Fruit fly (Drosophila melanogaster) whole organism, embryonic: ENCODE results near the gene CG31265.

ENCODE experiments used
- Aef1 ChIP-seq: fragments of 200-800 bp; sonication (Bioruptor generic); IDR thresholded peaks from 3 replicates; pipeline ENCODE4 v1.3.6; 2022; ENCODE audit warnings: missing biosample characterization, missing genetic modification characterization
- CG10565 ChIP-seq: fragments of 200-800 bp; sonication (Bioruptor generic); optimal IDR thresholded peaks from 3 replicates; lab custom pipeline; 2016; ENCODE audit warnings: missing biosample characterization, mild to moderate bottlenecking, missing genetic modification characterization
- CG11085 ChIP-seq: fragments of 200-800 bp; sonication (Bioruptor generic); IDR thresholded peaks from 2 replicates; pipeline ENCODE4 v1.3.6; 2022; ENCODE audit warnings: missing biosample characterization, missing genetic modification characterization
- CG11398 ChIP-seq: fragments of 200-800 bp; sonication (Bioruptor generic); optimal IDR thresholded peaks from 2 replicates; lab custom pipeline; 2016; ENCODE audit warnings: missing biosample characterization, missing genetic modification characterization
- CG12219 ChIP-seq: fragments of 200-800 bp; sonication (Bioruptor generic); optimal IDR thresholded peaks from 3 replicates; lab custom pipeline; 2018; ENCODE audit warnings: missing biosample characterization, mild to moderate bottlenecking, missing genetic modification characterization
- CG12744 ChIP-seq: fragments of 200-800 bp; sonication (Bioruptor generic); optimal IDR thresholded peaks from 2 replicates; lab custom pipeline; 2016; ENCODE audit warnings: missing biosample characterization, missing genetic modification characterization
- CG13894 ChIP-seq: fragments of 200-800 bp; sonication (Bioruptor generic); optimal IDR thresholded peaks from 3 replicates; lab custom pipeline; 2018; ENCODE audit warnings: missing biosample characterization, mild to moderate bottlenecking, missing genetic modification characterization, moderate library complexity
- CG14710 ChIP-seq: fragments of 200-800 bp; sonication (Bioruptor generic); optimal IDR thresholded peaks from 3 replicates; lab custom pipeline; 2019; ENCODE audit warnings: missing biosample characterization, mild to moderate bottlenecking, missing genetic modification characterization, moderate library complexity
- CG17612 ChIP-seq: fragments of 200-800 bp; sonication (Bioruptor generic); IDR thresholded peaks from 2 replicates; pipeline ENCODE4 v1.3.6; 2022; ENCODE audit warnings: missing biosample characterization, missing genetic modification characterization
- CG18262 ChIP-seq: fragments of 200-800 bp; optimal IDR thresholded peaks from 3 replicates; lab custom pipeline; 2019; ENCODE audit warnings: missing biosample characterization, mild to moderate bottlenecking, missing genetic modification characterization, moderate library complexity
- CG30431 ChIP-seq: fragments of 200-800 bp; sonication (Bioruptor generic); optimal IDR thresholded peaks from 2 replicates; lab custom pipeline; 2017; ENCODE audit warnings: missing biosample characterization, missing genetic modification characterization
- CG32772 ChIP-seq: fragments of 200-800 bp; sonication (Bioruptor generic); IDR thresholded peaks from 2 replicates; pipeline ENCODE4 v1.3.6; 2022; ENCODE audit warnings: missing biosample characterization, missing genetic modification characterization
- CG3726 ChIP-seq: fragments of 200-800 bp; sonication (Bioruptor generic); IDR thresholded peaks from 3 replicates; pipeline ENCODE4, ENCODE4 v1.3.6; 2022; ENCODE audit warnings: missing biosample characterization, missing genetic modification characterization
- CG5245 ChIP-seq: fragments of 200-800 bp; sonication (Bioruptor generic); optimal IDR thresholded peaks from 3 replicates; lab custom pipeline; 2016; ENCODE audit warnings: missing biosample characterization, missing genetic modification characterization
- CG8359 ChIP-seq: fragments of 200-800 bp; sonication (Bioruptor generic); optimal IDR thresholded peaks from 2 replicates; lab custom pipeline; 2017; ENCODE audit warnings: missing biosample characterization, mild to moderate bottlenecking, missing genetic modification characterization, borderline replicate concordance
- CG9215 ChIP-seq: fragments of 200-800 bp; sonication (Bioruptor generic); IDR thresholded peaks from 2 replicates; pipeline ENCODE4 v1.3.6; 2022; ENCODE audit warnings: missing biosample characterization, missing genetic modification characterization
- CG9817 ChIP-seq: fragments of 200-800 bp; sonication (Bioruptor generic); optimal IDR thresholded peaks from 2 replicates; lab custom pipeline; 2018; ENCODE audit warnings: missing biosample characterization, mild to moderate bottlenecking, missing genetic modification characterization, moderate library complexity
- CkIIα-i1 ChIP-seq: fragments of 200-800 bp; sonication (Bioruptor generic); IDR thresholded peaks from 2 replicates; pipeline ENCODE4 v1.3.6; 2022; ENCODE audit warnings: missing biosample characterization, missing genetic modification characterization
- Dfd ChIP-seq, 2 experiments: fragments of >200 bp; optimal IDR thresholded peaks; 2 replicates each; lab custom pipeline; 2017; ENCODE audit warnings: missing biosample characterization in 2 of 2, missing genetic modification characterization in 2 of 2
- Dip3 ChIP-seq: fragments of 200-800 bp; sonication (Bioruptor generic); optimal IDR thresholded peaks from 3 replicates; lab custom pipeline; 2016; ENCODE audit warnings: missing biosample characterization, missing genetic modification characterization
- Dll ChIP-seq: fragments of 200-800 bp; sonication (Bioruptor generic); IDR thresholded peaks from 4 replicates; pipeline ENCODE4 v1.3.6; 2022; ENCODE audit warnings: missing biosample characterization, missing genetic modification characterization; ENCODE audit not compliant: partially characterized antibody
- Dp ChIP-seq: fragments of 200-800 bp; sonication (Bioruptor generic); optimal IDR thresholded peaks from 2 replicates; lab custom pipeline; 2018; ENCODE audit warnings: missing biosample characterization, mild to moderate bottlenecking, missing genetic modification characterization, moderate library complexity
- Eip74EF ChIP-seq, 2 experiments: fragments of 200-800 bp in 1 of 2; fragments of >200 bp in 1 of 2; sonication (Bioruptor generic) in 1 of 2; optimal IDR thresholded peaks; 2 replicates each; lab custom pipeline; 2017 to 2019; ENCODE audit warnings: missing biosample characterization in 2 of 2, missing genetic modification characterization in 2 of 2, mild to moderate bottlenecking in 1 of 2, moderate library complexity in 1 of 2
- Fer2 ChIP-seq: fragments of 200-800 bp; sonication (Bioruptor generic); optimal IDR thresholded peaks from 2 replicates; lab custom pipeline; 2018; ENCODE audit warnings: missing biosample characterization, mild to moderate bottlenecking, missing genetic modification characterization, moderate library complexity
- Hr51 ChIP-seq, 2 experiments: fragments of 200-800 bp; sonication (Bioruptor generic); optimal IDR thresholded peaks; 2 replicates in 1 of 2; 3 replicates in 1 of 2; lab custom pipeline; 2016 to 2018; ENCODE audit warnings: missing biosample characterization in 2 of 2, missing genetic modification characterization in 2 of 2, mild to moderate bottlenecking in 1 of 2, moderate library complexity in 1 of 2
- Lpt ChIP-seq: fragments of >200 bp; optimal IDR thresholded peaks from 2 replicates; lab custom pipeline; 2018; ENCODE audit warnings: missing biosample characterization, missing genetic modification characterization
- Meics ChIP-seq: fragments of 200-800 bp; sonication (Bioruptor generic); optimal IDR thresholded peaks from 2 replicates; lab custom pipeline; 2017; ENCODE audit warnings: missing biosample characterization, mild to moderate bottlenecking, missing genetic modification characterization
- Opbp ChIP-seq: fragments of 200-800 bp; sonication (Bioruptor generic); IDR thresholded peaks from 3 replicates; pipeline ENCODE4 v1.3.6; 2022; ENCODE audit warnings: missing biosample characterization, missing genetic modification characterization; ENCODE audit not compliant: partially characterized antibody
- Stat92E ChIP-seq, 3 experiments: fragments of >200 bp in 2 of 3; fragments of 200-800 bp in 1 of 3; sonication (Bioruptor generic) in 1 of 3; optimal IDR thresholded peaks; 2 replicates each; lab custom pipeline; 2017 to 2019; ENCODE audit warnings: missing biosample characterization in 3 of 3, missing genetic modification characterization in 3 of 3, mild to moderate bottlenecking in 1 of 3, moderate library complexity in 1 of 3
- bcd ChIP-seq: fragments of 200-800 bp; sonication (Bioruptor generic); optimal IDR thresholded peaks from 2 replicates; lab custom pipeline; 2017; ENCODE audit warnings: missing biosample characterization, mild to moderate bottlenecking, missing genetic modification characterization
- br ChIP-seq: fragments of >200 bp; optimal IDR thresholded peaks from 2 replicates; lab custom pipeline; 2017
- cg ChIP-seq: fragments of 200-800 bp; sonication (Bioruptor generic); optimal IDR thresholded peaks from 3 replicates; lab custom pipeline; 2019; ENCODE audit warnings: missing biosample characterization, mild to moderate bottlenecking, missing genetic modification characterization, moderate library complexity
- chif ChIP-seq, 2 experiments: fragments of 200-800 bp; sonication (Bioruptor generic); optimal IDR thresholded peaks; 3 replicates each; lab custom pipeline; 2016; ENCODE audit warnings: missing biosample characterization in 2 of 2, missing genetic modification characterization in 2 of 2
- cwo ChIP-seq: fragments of 200-800 bp; sonication (Bioruptor generic); optimal IDR thresholded peaks from 3 replicates; lab custom pipeline; 2017; ENCODE audit warnings: missing biosample characterization, missing genetic modification characterization, mild to moderate bottlenecking, moderate library complexity, missing genetic modification reagents
- ems ChIP-seq: fragments of 200-800 bp; sonication (Bioruptor generic); optimal IDR thresholded peaks from 3 replicates; lab custom pipeline; 2016; ENCODE audit warnings: missing biosample characterization, missing genetic modification characterization
- exex ChIP-seq: fragments of 200-800 bp; sonication (Bioruptor generic); optimal IDR thresholded peaks from 4 replicates; lab custom pipeline; 2018; ENCODE audit warnings: missing biosample characterization, mild to moderate bottlenecking, missing genetic modification characterization, moderate library complexity
- fd102C ChIP-seq: fragments of 200-800 bp; sonication (Bioruptor generic); optimal IDR thresholded peaks from 2 replicates; lab custom pipeline; 2018; ENCODE audit warnings: missing biosample characterization, mild to moderate bottlenecking, missing genetic modification characterization, moderate library complexity
- hth ChIP-seq: fragments of >200 bp; optimal IDR thresholded peaks from 2 replicates; lab custom pipeline; 2017; ENCODE audit warnings: inconsistent platforms
- knrl ChIP-seq: fragments of 200-800 bp; sonication (Bioruptor generic); IDR thresholded peaks from 3 replicates; pipeline ENCODE4 v1.3.6; 2022; ENCODE audit warnings: missing biosample characterization, missing genetic modification characterization; ENCODE audit not compliant: partially characterized antibody
- luna ChIP-seq: fragments of 200-800 bp; sonication (Bioruptor generic); optimal IDR thresholded peaks from 2 replicates; lab custom pipeline; 2016; ENCODE audit warnings: missing biosample characterization, missing genetic modification characterization
- mam ChIP-seq: fragments of 200-800 bp; sonication (Bioruptor generic); optimal IDR thresholded peaks from 3 replicates; lab custom pipeline; 2016; ENCODE audit warnings: missing biosample characterization, missing genetic modification characterization
- nom ChIP-seq: fragments of 200-800 bp; sonication (Bioruptor generic); optimal IDR thresholded peaks from 2 replicates; lab custom pipeline; 2017; ENCODE audit warnings: missing biosample characterization, missing genetic modification characterization, mild to moderate bottlenecking, moderate library complexity, missing genetic modification reagents
- pum ChIP-seq: fragments of 200-800 bp; sonication (Bioruptor generic); optimal IDR thresholded peaks from 2 replicates; lab custom pipeline; 2016; ENCODE audit warnings: missing biosample characterization, missing genetic modification characterization
- rib ChIP-seq: fragments of 200-800 bp; sonication (Bioruptor generic); IDR thresholded peaks from 2 replicates; pipeline ENCODE4 v1.3.6; 2022; ENCODE audit warnings: missing biosample characterization, missing genetic modification characterization
- ro ChIP-seq: fragments of 200-800 bp; sonication (Bioruptor generic); IDR thresholded peaks from 2 replicates; pipeline ENCODE4 v1.3.6; 2022; ENCODE audit warnings: missing biosample characterization, missing genetic modification characterization
- seq ChIP-seq: fragments of 200-800 bp; sonication (Bioruptor generic); IDR thresholded peaks from 2 replicates; pipeline ENCODE4 v1.3.6; 2022; ENCODE audit warnings: missing biosample characterization, missing genetic modification characterization
- tin ChIP-seq: fragments of 200-800 bp; sonication (Bioruptor generic); optimal IDR thresholded peaks from 3 replicates; lab custom pipeline; 2016; ENCODE audit warnings: missing biosample characterization, missing genetic modification characterization
- vvl ChIP-seq: fragments of 200-800 bp; sonication (Bioruptor generic); IDR thresholded peaks from 2 replicates; pipeline ENCODE4 v1.3.6; 2022; ENCODE audit warnings: missing biosample characterization, missing genetic modification characterization
- zen ChIP-seq: fragments of 200-800 bp; sonication (Bioruptor generic); optimal IDR thresholded peaks from 3 replicates; lab custom pipeline; 2018; ENCODE audit warnings: missing biosample characterization, mild to moderate bottlenecking, missing genetic modification characterization, moderate library complexity

CG31265 gene

DNA sequence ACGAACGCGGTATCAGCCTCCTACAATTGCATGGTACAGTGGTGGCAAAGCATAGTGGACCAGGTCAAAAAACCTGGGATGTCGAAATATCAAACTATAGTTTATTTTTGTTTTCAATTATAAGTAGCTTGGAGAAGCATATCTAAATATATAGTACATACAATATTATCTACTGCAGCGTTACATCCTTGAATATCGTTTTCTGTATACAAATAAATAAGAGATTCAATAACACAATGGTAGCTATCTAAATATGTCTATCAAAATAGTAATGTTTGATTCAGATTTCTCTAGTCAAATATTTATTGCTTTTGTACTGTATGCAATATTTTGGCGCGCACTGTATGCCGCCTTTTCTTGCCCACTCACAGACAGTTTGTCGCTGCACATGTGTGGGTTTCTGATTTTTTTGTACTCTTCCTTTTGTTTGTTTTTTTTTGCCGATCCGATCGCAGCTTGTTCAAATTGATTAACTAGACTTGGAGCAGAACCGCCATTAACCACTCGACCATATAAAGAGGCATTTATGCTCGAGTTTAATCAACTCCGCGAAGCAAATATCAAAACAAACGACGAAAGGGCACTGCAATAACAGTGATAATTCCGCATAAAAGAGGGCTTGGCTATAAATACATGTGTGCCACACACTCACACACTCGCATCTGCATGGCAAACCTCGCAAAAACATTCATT lies 47.2 kb upstream of the CG31265 start (continued):
- TF ChIP-seq CG10565 (GFP tag; lab: Kevin White, UChicago) (peak; percentile 87), Eip74EF (GFP tag; optimal IDR thresholded peaks at IDR 0.05; lab: Kevin White, UChicago) (peak in 1 of 2 experiments; percentile 98), CG12744 (GFP tag; lab: Kevin White, UChicago) (peak; percentile 90), cg (GFP tag; lab: Kevin White, UChicago) (peak; percentile 26), tin (GFP tag; lab: Kevin White, UChicago) (peak; percentile 94), Lpt (GFP tag; lab: Kevin White, UChicago) (no peak), ro (peak; percentile 79), Fer2 (tag; lab: Kevin White, UChicago) (peak; percentile 69), luna (GFP tag; lab: Kevin White, UChicago) (peak; percentile 72), CG11085 (GFP tag; lab: Robert Waterston, UW) (peak; percentile 69), Aef1 (GFP tag; lab: Robert Waterston, UW) (peak; percentile 90), exex (tag; lab: Kevin White, UChicago) (peak; percentile 53), Meics (GFP tag; lab: Kevin White, UChicago) (peak; percentile 95), CkIIα-i1 (GFP tag; lab: Robert Waterston, UW) (peak; percentile 63; the same call in 1 of the 2 replicates), CG13894 (tag; lab: Kevin White, UChicago) (peak; percentile 74), Opbp (GFP tag; lab: Robert Waterston, UW) (no peak), chif (GFP tag; optimal IDR thresholded peaks at IDR 0.05; lab: Kevin White, UChicago) (peak; percentile 89 to 93), CG11398 (peak; percentile 80), CG30431 (GFP tag; lab: Kevin White, UChicago) (peak; percentile 91), CG32772 (peak; percentile 91), mam (GFP tag; lab: Kevin White, UChicago) (peak; percentile 88), hth (no peak), nom (GFP tag; lab: Kevin White, UChicago) (peak; percentile 90), CG9215 (GFP tag; lab: Robert Waterston, UW) (peak; percentile 85), CG17612 (GFP tag; lab: Robert Waterston, UW) (peak; percentile 81), br (lab: Kevin White, UChicago) (no peak), Hr51 (GFP tag; optimal IDR thresholded peaks at IDR 0.05; lab: Kevin White, UChicago) (peak; percentile 85 to 98), zen (tag; lab: Kevin White, UChicago) (peak; percentile 82), CG8359 (GFP tag; lab: Kevin White, UChicago) (peak; percentile 79), CG14710 (peak; percentile 96), Dfd (GFP tag; optimal IDR thresholded peaks at IDR 0.05; lab: Kevin White, UChicago) (no peak), pum (GFP tag; lab: Kevin White, UChicago) (peak; percentile 87), CG9817 (tag; lab: Kevin White, UChicago) (peak; percentile 88), Dll (no peak), rib (GFP tag; lab: Robert Waterston, UW) (peak; percentile 90), CG12219 (GFP tag; lab: Kevin White, UChicago) (peak; percentile 95), vvl (GFP tag; lab: Robert Waterston, UW) (peak; percentile 96), ems (GFP tag; lab: Kevin White, UChicago) (peak; percentile 92), bcd (GFP tag; lab: Kevin White, UChicago) (peak; percentile 96), fd102C (GFP tag; lab: Kevin White, UChicago) (peak; percentile 44), knrl (GFP tag; lab: Robert Waterston, UW) (no peak), seq (GFP tag; lab: Robert Waterston, UW) (peak; percentile 96), CG18262 (tag; lab: Kevin White, UChicago) (peak; percentile 98), Dp (GFP tag; lab: Kevin White, UChicago) (no peak), cwo (peak; percentile 93), Stat92E (GFP tag; optimal IDR thresholded peaks at IDR 0.05; lab: Kevin White, UChicago) (peak in 1 of 3 experiments; percentile 86), CG5245 (peak; percentile 91), Dip3 (GFP tag; lab: Kevin White, UChicago) (peak; percentile 88), CG3726 (GFP tag; lab: Robert Waterston, UW) (peak; percentile 87)
